Worm (Caenorhabditis elegans) whole organism, mixed stage, embryonic: Measurements from ENCODE around the gene T22F3.2.
"Not testable (repeated sequence)": the region's sequence is repeated elsewhere in the genome, so short reads cannot be mapped to it uniquely, and the experiment has no call there.

Source experiments
- M03D4.4 ChIP-seq: sonication (generic microtip); optimal IDR thresholded peaks from 2 replicates; lab custom pipeline; 2017; ENCODE audit warnings: mild to moderate bottlenecking, missing genetic modification characterization, missing compliant biosample characterization
- bed-3 ChIP-seq: fragments of 200-800 bp; sonication (Bioruptor generic); optimal IDR thresholded peaks from 3 replicates; lab custom pipeline; 2018; ENCODE audit warnings: mild to moderate bottlenecking, missing genetic modification characterization, moderate library complexity, missing compliant biosample characterization
- blmp-1 ChIP-seq: fragments of 150-350 bp; optimal IDR thresholded peaks from 2 replicates; lab custom pipeline; 2014; ENCODE audit warnings: missing biosample characterization, missing genetic modification characterization
- ceh-39 ChIP-seq: fragments of 150-350 bp; optimal IDR thresholded peaks from 2 replicates; lab custom pipeline; 2014; ENCODE audit warnings: missing biosample characterization, missing genetic modification characterization
- ceh-43 ChIP-seq: fragments of 200-800 bp; sonication (Bioruptor generic); optimal IDR thresholded peaks from 2 replicates; lab custom pipeline; 2018; ENCODE audit warnings: mild to moderate bottlenecking, missing genetic modification characterization, moderate library complexity, missing compliant biosample characterization
- ces-1 ChIP-seq: fragments of 150-350 bp; optimal IDR thresholded peaks from 2 replicates; lab custom pipeline; 2014; ENCODE audit warnings: missing biosample characterization, missing genetic modification reagents, missing genetic modification characterization
- cnd-1 ChIP-seq: fragments of 200-800 bp; sonication (Bioruptor generic); optimal IDR thresholded peaks from 2 replicates; lab custom pipeline; 2018; ENCODE audit warnings: mild to moderate bottlenecking, missing genetic modification characterization, missing compliant biosample characterization
- drap-1 ChIP-seq: fragments of 200-800 bp; sonication (Bioruptor generic); optimal IDR thresholded peaks from 3 replicates; lab custom pipeline; 2018; ENCODE audit warnings: mild to moderate bottlenecking, missing genetic modification characterization, missing compliant biosample characterization
- elt-1 ChIP-seq: sonication (generic microtip); optimal IDR thresholded peaks from 2 replicates; lab custom pipeline; 2017; ENCODE audit warnings: missing genetic modification characterization, mild to moderate bottlenecking, missing compliant biosample characterization, antibody characterized with exemption, moderate library complexity, borderline replicate concordance; ENCODE audit not compliant: insufficient read depth
- elt-3 ChIP-seq: fragments of 150-350 bp; optimal IDR thresholded peaks from 2 replicates; lab custom pipeline; 2014; ENCODE audit warnings: missing biosample characterization, missing genetic modification characterization
- flh-1 ChIP-seq: fragments of 200-800 bp; sonication (Bioruptor generic); optimal IDR thresholded peaks from 2 replicates; lab custom pipeline; 2018; ENCODE audit warnings: mild to moderate bottlenecking, missing genetic modification characterization, moderate library complexity, missing compliant biosample characterization
- hlh-1 ChIP-seq: fragments of 150-350 bp; optimal IDR thresholded peaks from 2 replicates; lab custom pipeline; 2014; ENCODE audit warnings: missing biosample characterization, missing genetic modification reagents, missing genetic modification characterization
- lin-13 ChIP-seq: fragments of 150-350 bp; optimal IDR thresholded peaks from 2 replicates; lab custom pipeline; 2014; ENCODE audit warnings: missing biosample characterization, missing genetic modification characterization
- lin-32 ChIP-seq: fragments of 200-800 bp; sonication (Bioruptor generic); optimal IDR thresholded peaks from 2 replicates; lab custom pipeline; 2018; ENCODE audit warnings: mild to moderate bottlenecking, missing genetic modification characterization, missing compliant biosample characterization
- lsy-2 ChIP-seq: fragments of 150-350 bp; optimal IDR thresholded peaks from 2 replicates; lab custom pipeline; 2014; ENCODE audit warnings: missing biosample characterization, missing genetic modification characterization
- mab-5 ChIP-seq: fragments of 150-350 bp; optimal IDR thresholded peaks from 2 replicates; lab custom pipeline; 2014; ENCODE audit warnings: missing biosample characterization, missing genetic modification characterization
- mep-1 ChIP-seq: fragments of 150-350 bp; optimal IDR thresholded peaks from 2 replicates; lab custom pipeline; 2017; ENCODE audit warnings: missing biosample characterization, missing genetic modification reagents, missing genetic modification characterization, inconsistent platforms
- mls-2 ChIP-seq: sonication (generic microtip); optimal IDR thresholded peaks from 2 replicates; lab custom pipeline; 2016; ENCODE audit warnings: mild to moderate bottlenecking, missing genetic modification characterization, moderate library complexity, missing compliant biosample characterization
- nhr-12 ChIP-seq: fragments of 150-350 bp; optimal IDR thresholded peaks from 2 replicates; lab custom pipeline; 2014; ENCODE audit warnings: missing biosample characterization, missing genetic modification characterization
- nhr-237 ChIP-seq: fragments of 150-350 bp; optimal IDR thresholded peaks from 2 replicates; lab custom pipeline; 2014; ENCODE audit warnings: missing biosample characterization, missing genetic modification characterization
- nhr-28 ChIP-seq: fragments of 150-350 bp; optimal IDR thresholded peaks from 2 replicates; lab custom pipeline; 2014; ENCODE audit warnings: missing biosample characterization, missing genetic modification characterization
- nhr-76 ChIP-seq: sonication (generic microtip); optimal IDR thresholded peaks from 2 replicates; lab custom pipeline; 2017; ENCODE audit warnings: missing biosample characterization, missing genetic modification characterization
- sptf-1 ChIP-seq: sonication (generic microtip); optimal IDR thresholded peaks from 2 replicates; lab custom pipeline; 2017; ENCODE audit warnings: mild to moderate bottlenecking, missing genetic modification characterization, moderate library complexity, missing compliant biosample characterization
- tbx-8 ChIP-seq: fragments of 200-800 bp; sonication (Bioruptor generic); optimal IDR thresholded peaks from 2 replicates; lab custom pipeline; 2018; ENCODE audit warnings: mild to moderate bottlenecking, missing genetic modification characterization, moderate library complexity, missing compliant biosample characterization
- unc-120 ChIP-seq: sonication (generic microtip); optimal IDR thresholded peaks from 2 replicates; lab custom pipeline; 2017; ENCODE audit warnings: missing genetic modification characterization, missing compliant biosample characterization; ENCODE audit not compliant: poor library complexity, severe bottlenecking
- unc-39 ChIP-seq: fragments of 150-350 bp; optimal IDR thresholded peaks from 2 replicates; lab custom pipeline; 2014; ENCODE audit warnings: missing biosample characterization, missing genetic modification characterization
- unc-62 ChIP-seq: fragments of 150-350 bp; optimal IDR thresholded peaks from 2 replicates; lab custom pipeline; 2014; ENCODE audit warnings: missing biosample characterization, missing genetic modification reagents, missing genetic modification characterization

The T22F3.2 gene

DNA sequence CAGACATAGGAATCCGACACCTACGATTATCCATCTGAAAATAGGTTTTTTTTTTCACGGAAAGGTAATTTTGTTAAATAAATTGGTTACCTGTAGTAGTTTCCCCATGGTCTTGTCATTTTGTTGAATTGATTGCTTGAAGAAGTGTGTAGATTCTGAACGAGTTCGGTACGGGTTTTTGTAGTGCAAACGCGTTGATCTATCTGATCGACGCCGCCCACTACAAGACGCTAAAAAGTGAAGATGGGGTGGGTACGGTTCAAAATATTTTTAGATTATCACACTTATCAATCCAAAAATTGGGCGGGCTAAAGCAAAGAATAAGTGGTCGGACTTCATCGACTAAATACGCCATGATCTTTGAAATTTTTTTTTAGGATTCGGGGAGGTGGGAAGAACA is 28.0 kb downstream of the T22F3.2 start, which contains the start of gene T22F3.11:
Gene T22F3.11, minus strand, starts transcription at position 157 of the 400 bp plus-strand sequence.
- no peak for TF ChIP-seq lin-13 (tag; lab: Kevin White, UChicago)
- TF ChIP-seq cnd-1 (tag; lab: Kevin White, UChicago): no peak

DNA sequence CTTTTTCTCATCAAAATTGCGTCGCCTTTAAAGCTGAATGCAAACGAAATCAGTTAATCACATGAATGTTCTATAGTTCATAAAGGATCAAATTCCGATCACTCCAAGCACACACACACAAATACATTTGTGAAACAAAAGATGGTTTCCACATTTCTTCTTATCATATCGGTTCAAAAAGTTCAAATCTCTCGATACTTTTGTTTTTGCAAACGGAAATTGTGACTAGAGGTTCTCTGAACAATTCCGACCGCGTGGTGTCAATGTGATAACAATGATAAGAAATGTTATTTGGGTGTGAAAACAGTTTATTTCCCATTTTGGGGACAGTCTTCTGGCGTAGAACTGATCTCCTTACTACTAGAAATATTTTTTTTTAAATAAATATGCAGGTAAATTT is 30.4 kb downstream of the T22F3.2 start:
- TF ChIP-seq mls-2 (no peak), flh-1 (GFP tag; lab: Kevin White, UChicago) (no peak)

DNA sequence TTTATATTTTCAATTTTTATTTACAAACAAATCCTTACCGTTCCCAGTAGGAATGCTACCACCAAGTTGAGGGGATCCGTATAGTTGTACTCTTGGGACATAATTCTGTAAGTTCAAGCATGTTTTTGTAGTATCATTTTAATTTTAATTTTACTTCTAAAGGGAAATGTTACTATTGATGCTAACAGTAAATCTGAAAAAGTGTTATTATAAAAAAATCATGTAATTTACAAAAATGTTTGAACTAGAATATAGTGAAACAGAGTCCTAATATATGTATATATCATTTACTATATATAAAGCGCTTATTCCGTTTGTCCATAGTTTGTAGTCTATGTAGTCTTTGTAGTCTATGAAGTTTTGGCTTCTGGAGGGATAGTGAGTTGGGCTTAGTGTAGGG is 34.2 kb downstream of the T22F3.2 start, which contains the start of gene srx-93:
Gene srx-93, minus strand, starts transcription at position 101 of the 400 bp plus-strand sequence.
- not testable (repeated sequence) for TF ChIP-seq drap-1; flh-1 (GFP tag; lab: Kevin White, UChicago); tbx-8 (GFP tag; lab: Kevin White, UChicago)

DNA sequence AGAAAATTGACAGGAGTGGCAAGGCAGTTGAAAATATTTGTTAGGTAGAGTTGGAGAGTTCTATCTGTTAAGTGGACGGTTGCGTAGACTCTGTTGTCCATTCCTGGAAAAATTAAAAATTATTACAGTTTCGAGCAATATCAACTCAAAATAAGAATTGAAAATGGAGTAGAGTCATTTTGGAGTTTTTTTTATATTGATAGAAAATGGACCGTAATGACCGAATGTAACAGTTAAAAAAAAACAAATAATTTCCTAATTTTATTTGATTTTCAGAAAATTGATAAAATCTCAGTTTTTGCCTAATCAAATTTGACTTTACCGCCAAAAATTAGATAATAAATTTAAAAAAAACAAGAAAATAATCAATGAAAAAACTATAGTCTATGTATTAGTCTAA is 40.5 kb downstream of the T22F3.2 start, which contains the start of gene F59B1.4:
Gene F59B1.4, minus strand, starts transcription at position 101 of the 400 bp plus-strand sequence.
- TF ChIP-seq flh-1 (GFP tag; lab: Kevin White, UChicago) (no peak), unc-39 (no peak), elt-1 (tag; lab: Kevin White, UChicago) (no peak), mep-1 (tag; lab: Kevin White, UChicago) (no peak), ces-1 (GFP tag; lab: Kevin White, UChicago) (no peak), blmp-1 (tag; lab: Kevin White, UChicago) (no peak), lin-13 (tag; lab: Kevin White, UChicago) (no peak), sptf-1 (tag; lab: Kevin White, UChicago) (no peak), hlh-1 (tag; lab: Kevin White, UChicago) (no peak), M03D4.4 (tag; lab: Kevin White, UChicago) (no peak), ceh-39 (no peak), nhr-76 (tag; lab: Kevin White, UChicago) (no peak), unc-120 (tag; lab: Kevin White, UChicago) (no peak), nhr-28 (tag; lab: Kevin White, UChicago) (no peak), ceh-43 (GFP tag; lab: Kevin White, UChicago) (no peak), lsy-2 (tag; lab: Kevin White, UChicago) (no peak), drap-1 (no peak), elt-3 (no peak), mls-2 (no peak), nhr-12 (tag; lab: Kevin White, UChicago) (no peak)

DNA sequence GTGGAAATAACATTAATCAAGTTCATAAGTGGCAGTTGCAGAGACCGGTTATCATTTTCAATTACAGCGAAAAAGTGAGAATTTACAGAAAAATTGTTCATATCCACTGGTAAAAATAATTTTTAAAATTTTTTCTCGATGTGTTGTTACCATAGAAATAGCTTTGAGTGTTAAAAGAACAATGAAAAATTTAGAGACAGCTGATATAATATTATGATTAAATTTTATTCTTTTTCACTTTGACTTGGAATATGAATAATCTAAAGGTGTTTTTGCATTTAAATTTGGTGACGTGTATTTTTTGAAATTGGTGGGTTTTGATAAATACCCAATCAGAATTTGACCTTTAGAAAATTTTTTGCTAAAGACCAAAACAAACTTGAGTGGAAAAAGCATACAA is 45.2 kb downstream of the T22F3.2 start, which contains the start of gene F59B1.6:
Gene F59B1.6, minus strand, starts transcription at position 101 of the 400 bp plus-strand sequence.
- TF ChIP-seq lin-32 (GFP tag; lab: Kevin White, UChicago) (no peak), bed-3 (GFP tag; lab: Kevin White, UChicago) (no peak), nhr-237 (tag; lab: Kevin White, UChicago) (no peak), unc-62 (GFP tag; lab: Kevin White, UChicago) (no peak)

DNA sequence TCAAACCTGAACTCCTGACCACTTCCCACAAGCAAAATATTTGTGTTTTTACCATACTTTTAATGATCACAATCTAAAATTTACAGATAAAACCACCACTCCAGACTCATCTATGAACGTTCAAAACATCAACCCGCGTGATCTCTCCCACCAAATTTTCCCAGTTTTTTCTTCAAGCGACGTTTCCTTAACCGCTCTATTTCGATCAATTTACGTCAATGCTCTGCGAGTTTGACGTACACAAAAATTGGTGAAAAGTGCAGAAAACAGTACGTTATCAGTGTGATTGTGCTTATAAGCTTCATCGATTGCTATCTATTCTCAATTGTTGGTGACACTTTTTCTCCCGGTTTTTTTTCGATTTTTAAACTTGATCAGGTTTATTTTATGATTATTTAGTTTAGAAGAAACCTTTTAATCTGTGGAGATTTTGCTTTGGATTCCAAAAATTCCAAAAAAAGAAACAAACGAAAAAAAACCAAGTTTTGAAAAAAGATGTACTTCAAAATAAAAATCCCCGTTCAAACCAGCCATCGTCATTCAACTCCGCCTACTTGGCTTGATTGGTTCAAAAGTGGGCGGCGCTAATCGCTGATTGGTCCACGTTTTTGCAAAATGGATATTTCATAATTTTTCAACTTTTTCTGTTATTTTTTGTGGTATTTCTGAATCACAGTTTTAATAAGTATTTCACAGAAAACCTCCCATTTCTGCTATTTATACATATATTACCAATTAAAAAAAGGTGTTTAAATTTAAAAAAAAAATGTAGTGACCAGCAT is 46.0 kb downstream of the T22F3.2 start:
- no peak for TF ChIP-seq mab-5 (tag; lab: Kevin White, UChicago)
- TF ChIP-seq blmp-1 (tag; lab: Kevin White, UChicago): no peak
- no peak for TF ChIP-seq lsy-2 (tag; lab: Kevin White, UChicago)
- no peak for TF ChIP-seq nhr-76 (tag; lab: Kevin White, UChicago)
- TF ChIP-seq mls-2: no peak
- TF ChIP-seq elt-1 (tag; lab: Kevin White, UChicago): no peak
- no peak for TF ChIP-seq mep-1 (tag; lab: Kevin White, UChicago)
- TF ChIP-seq sptf-1 (tag; lab: Kevin White, UChicago): no peak
